Worm (Caenorhabditis elegans) whole organism, late embryonic: ENCODE results near the gene srz-63.

ENCODE experiments used
- C08G9.2 ChIP-seq: sonication (generic microtip); optimal IDR thresholded peaks from 2 replicates; lab custom pipeline; 2016; ENCODE audit warnings: mild to moderate bottlenecking, missing genetic modification characterization, moderate library complexity, missing compliant biosample characterization
- C38D4.7 ChIP-seq: fragments of 200-800 bp; sonication (Bioruptor generic); optimal IDR thresholded peaks from 2 replicates; lab custom pipeline; 2018; ENCODE audit warnings: mild to moderate bottlenecking, missing genetic modification characterization, moderate library complexity, missing compliant biosample characterization
- K09A11.1 ChIP-seq: sonication (generic microtip); optimal IDR thresholded peaks from 2 replicates; lab custom pipeline; 2017; ENCODE audit warnings: antibody characterized with exemption, mild to moderate bottlenecking, missing genetic modification characterization, missing compliant biosample characterization; ENCODE audit not compliant: insufficient read depth
- T23F11.4 ChIP-seq: fragments of 200-800 bp; sonication (Bioruptor generic); optimal IDR thresholded peaks from 2 replicates; lab custom pipeline; 2018; ENCODE audit warnings: mild to moderate bottlenecking, missing genetic modification characterization, missing compliant biosample characterization
- Y22D7AL.16 ChIP-seq: sonication (generic microtip); optimal IDR thresholded peaks from 2 replicates; lab custom pipeline; 2016; ENCODE audit warnings: missing genetic modification characterization, missing compliant biosample characterization
- ceh-14 ChIP-seq: sonication (generic microtip); optimal IDR thresholded peaks from 2 replicates; lab custom pipeline; 2016; ENCODE audit warnings: missing genotype, missing genetic modification characterization, missing compliant biosample characterization
- ceh-18 ChIP-seq: sonication (generic microtip); optimal IDR thresholded peaks from 2 replicates; lab custom pipeline; 2016; ENCODE audit warnings: missing genetic modification characterization, missing compliant biosample characterization
- ceh-19 ChIP-seq: fragments of 200-800 bp; sonication (Bioruptor generic); optimal IDR thresholded peaks from 2 replicates; lab custom pipeline; 2018; ENCODE audit warnings: mild to moderate bottlenecking, missing genetic modification characterization, missing compliant biosample characterization
- ceh-24 ChIP-seq: sonication (generic microtip); optimal IDR thresholded peaks from 2 replicates; lab custom pipeline; 2016; ENCODE audit warnings: mild to moderate bottlenecking, missing genetic modification characterization, missing compliant biosample characterization
- ceh-30 ChIP-seq: fragments of 150-350 bp; optimal IDR thresholded peaks from 2 replicates; lab custom pipeline; 2014; ENCODE audit warnings: missing biosample characterization, missing genetic modification characterization
- ceh-31 ChIP-seq: sonication (generic microtip); optimal IDR thresholded peaks from 2 replicates; lab custom pipeline; 2016; ENCODE audit warnings: missing genetic modification characterization, missing compliant biosample characterization
- dmd-4 ChIP-seq: sonication (generic microtip); optimal IDR thresholded peaks from 2 replicates; lab custom pipeline; 2016; ENCODE audit warnings: borderline replicate concordance, missing genetic modification characterization, missing compliant biosample characterization
- elt-2 ChIP-seq: sonication (generic microtip); optimal IDR thresholded peaks from 2 replicates; lab custom pipeline; 2016; ENCODE audit warnings: missing genetic modification reagents, missing genetic modification characterization, missing compliant biosample characterization
- eyg-1 ChIP-seq: sonication (generic microtip); optimal IDR thresholded peaks from 2 replicates; lab custom pipeline; 2016; ENCODE audit warnings: missing genotype, missing genetic modification characterization, missing compliant biosample characterization
- fkh-6 ChIP-seq: sonication (generic microtip); optimal IDR thresholded peaks from 2 replicates; lab custom pipeline; 2016; ENCODE audit warnings: missing genetic modification characterization, missing compliant biosample characterization
- gmeb-2 ChIP-seq: sonication (generic microtip); optimal IDR thresholded peaks from 2 replicates; lab custom pipeline; 2016; ENCODE audit warnings: missing genetic modification characterization, inconsistent platforms, missing compliant biosample characterization
- hlh-30 ChIP-seq: sonication (generic microtip); optimal IDR thresholded peaks from 2 replicates; lab custom pipeline; 2017; ENCODE audit warnings: antibody characterized with exemption, missing genetic modification characterization, missing compliant biosample characterization; ENCODE audit not compliant: insufficient read depth
- hlh-6 ChIP-seq: sonication (generic microtip); optimal IDR thresholded peaks from 2 replicates; lab custom pipeline; 2016; ENCODE audit warnings: missing genotype, missing genetic modification characterization, missing compliant biosample characterization
- madf-2 ChIP-seq: sonication (generic microtip); optimal IDR thresholded peaks from 2 replicates; lab custom pipeline; 2017; ENCODE audit warnings: missing genetic modification characterization, missing compliant biosample characterization
- mec-3 ChIP-seq: sonication (generic microtip); optimal IDR thresholded peaks from 2 replicates; lab custom pipeline; 2016; ENCODE audit warnings: borderline replicate concordance, missing genetic modification characterization, missing compliant biosample characterization
- nhr-232 ChIP-seq: sonication (generic microtip); optimal IDR thresholded peaks from 2 replicates; lab custom pipeline; 2016; ENCODE audit warnings: missing genetic modification characterization, missing compliant biosample characterization
- npax-4 ChIP-seq: sonication (generic microtip); optimal IDR thresholded peaks from 2 replicates; lab custom pipeline; 2016; ENCODE audit warnings: missing genetic modification characterization, missing compliant biosample characterization
- odd-2 ChIP-seq: sonication (generic microtip); optimal IDR thresholded peaks from 2 replicates; lab custom pipeline; 2017; ENCODE audit warnings: antibody characterized with exemption, mild to moderate bottlenecking, missing genetic modification characterization, missing compliant biosample characterization
- pag-3 ChIP-seq: sonication (generic microtip); optimal IDR thresholded peaks from 2 replicates; lab custom pipeline; 2016; ENCODE audit warnings: missing compliant biosample characterization, missing genetic modification characterization, borderline replicate concordance
- pat-9 ChIP-seq: fragments of 200-800 bp; sonication (Bioruptor generic); optimal IDR thresholded peaks from 2 replicates; lab custom pipeline; 2018; ENCODE audit warnings: mild to moderate bottlenecking, missing genetic modification characterization, moderate library complexity, missing compliant biosample characterization
- pha-4 ChIP-seq: fragments of 150-350 bp; optimal IDR thresholded peaks from 2 replicates; lab custom pipeline; 2018; ENCODE audit warnings: missing biosample characterization, missing genetic modification reagents, missing genetic modification characterization
- ref-2 ChIP-seq: sonication (generic microtip); optimal IDR thresholded peaks from 2 replicates; lab custom pipeline; 2016; ENCODE audit warnings: missing genetic modification characterization, missing compliant biosample characterization
- rnt-1 ChIP-seq: sonication (generic microtip); optimal IDR thresholded peaks from 2 replicates; lab custom pipeline; 2016; ENCODE audit warnings: missing genetic modification characterization, missing compliant biosample characterization
- sdc-2 ChIP-seq: sonication (generic microtip); optimal IDR thresholded peaks from 2 replicates; lab custom pipeline; 2016; ENCODE audit warnings: missing genotype, missing genetic modification characterization, missing compliant biosample characterization
- sox-4 ChIP-seq: sonication (generic microtip); optimal IDR thresholded peaks from 2 replicates; lab custom pipeline; 2017; ENCODE audit warnings: mild to moderate bottlenecking, missing genetic modification characterization, inconsistent platforms, missing compliant biosample characterization
- syd-9 ChIP-seq: sonication (generic microtip); optimal IDR thresholded peaks from 2 replicates; lab custom pipeline; 2016; ENCODE audit warnings: mild to moderate bottlenecking, missing genetic modification characterization, moderate library complexity, missing compliant biosample characterization
- tbx-2 ChIP-seq: sonication (generic microtip); optimal IDR thresholded peaks from 2 replicates; lab custom pipeline; 2016; ENCODE audit warnings: missing genetic modification characterization, missing compliant biosample characterization
- unc-3 ChIP-seq, 2 experiments: fragments of 200-800 bp in 1 of 2; sonication (Bioruptor generic) in 1 of 2; sonication (generic microtip) in 1 of 2; conservative IDR thresholded peaks in 1 of 2; optimal IDR thresholded peaks in 1 of 2; 2 replicates each; pipeline versions ENCODE4 v1.3.6 to Lab custom; 2016 to 2022; ENCODE audit warnings: missing compliant biosample characterization in 2 of 2, missing genetic modification characterization in 2 of 2, missing genetic modification reagents in 1 of 2
- unc-86 ChIP-seq: sonication (generic microtip); optimal IDR thresholded peaks from 2 replicates; lab custom pipeline; 2016; ENCODE audit warnings: missing genetic modification characterization, missing compliant biosample characterization
- zip-5 ChIP-seq: sonication (generic microtip); optimal IDR thresholded peaks from 2 replicates; lab custom pipeline; 2016; ENCODE audit warnings: missing genetic modification characterization, missing compliant biosample characterization

The srz-63 gene

ce11 chrII:1297697-1298093 is 19.2 kb downstream of the srz-63 start:
- TF ChIP-seq elt-2 (tag; lab: Kevin White, UChicago) (peak; percentile 56), ceh-19 (no peak)

DNA sequence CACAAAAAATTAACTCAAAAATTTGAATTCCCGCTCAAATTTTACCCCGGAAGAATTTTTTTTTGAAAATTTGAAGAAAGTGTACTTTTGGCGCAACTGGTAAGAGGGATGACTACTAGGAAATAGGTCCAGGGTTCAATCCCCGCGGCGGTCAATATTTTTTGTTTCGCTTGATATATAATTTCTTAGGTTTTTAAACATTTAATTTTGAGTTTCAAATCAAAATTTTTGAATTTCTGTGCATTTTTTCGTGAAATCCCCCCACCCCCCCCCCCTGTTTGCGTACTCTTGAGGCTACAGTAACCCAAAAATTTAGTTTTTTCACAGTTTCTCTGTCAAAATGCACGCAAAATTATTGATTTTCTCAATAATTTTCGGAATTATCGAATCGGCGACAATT is 19.7 kb downstream of the srz-63 start, which contains the start of gene Y57G7A.1:
Gene Y57G7A.1, plus strand, starts transcription at position 301 of the 400 bp plus-strand sequence.
- TF ChIP-seq dmd-4 (tag; lab: Kevin White, UChicago) (no peak), npax-4 (tag; lab: Kevin White, UChicago) (no peak), ceh-24 (tag; lab: Kevin White, UChicago) (no peak), odd-2 (no peak), pha-4 (tag; lab: Kevin White, UChicago) (no peak), madf-2 (tag; lab: Kevin White, UChicago) (no peak), gmeb-2 (no peak), ceh-30 (tag; lab: Kevin White, UChicago) (no peak), sox-4 (tag; lab: Kevin White, UChicago) (no peak), fkh-6 (tag; lab: Kevin White, UChicago) (no peak), nhr-232 (tag; lab: Kevin White, UChicago) (no peak), K09A11.1 (no peak), zip-5 (tag; lab: Kevin White, UChicago) (no peak), ref-2 (tag; lab: Kevin White, UChicago) (no peak), hlh-30 (no peak), hlh-6 (no peak), rnt-1 (tag; lab: Kevin White, UChicago) (no peak), pag-3 (no peak)

ce11 chrII:1301554-1301953 is 23.1 kb downstream of the srz-63 start, which contains the start of gene glb-31:
TSS of gene glb-31 (minus strand) at chrII:1301654.
- TF ChIP-seq pat-9 (tag; lab: Kevin White, UChicago) (no peak), syd-9 (tag; lab: Kevin White, UChicago) (no peak), npax-4 (tag; lab: Kevin White, UChicago) (no peak), tbx-2 (tag; lab: Kevin White, UChicago) (no peak), Y22D7AL.16 (tag; lab: Kevin White, UChicago) (no peak), ceh-30 (tag; lab: Kevin White, UChicago) (no peak), pag-3 (no peak), mec-3 (tag; lab: Kevin White, UChicago) (no peak), rnt-1 (tag; lab: Kevin White, UChicago) (no peak), unc-3 (GFP tag; conservative IDR thresholded peaks at IDR 0.05; lab: Robert Waterston, UW) (no peak), unc-3 (tag; optimal IDR thresholded peaks at IDR 0.05; lab: Kevin White, UChicago) (no peak), madf-2 (tag; lab: Kevin White, UChicago) (no peak), K09A11.1 (no peak), sdc-2 (tag; lab: Kevin White, UChicago) (no peak), pha-4 (tag; lab: Kevin White, UChicago) (no peak), ceh-31 (tag; lab: Kevin White, UChicago) (no peak), ceh-14 (tag; lab: Kevin White, UChicago) (no peak), elt-2 (tag; lab: Kevin White, UChicago) (no peak), odd-2 (no peak), C08G9.2 (tag; lab: Kevin White, UChicago) (no peak), unc-86 (tag; lab: Kevin White, UChicago) (no peak)

ce11 chrII:1306036-1306435 is 27.6 kb downstream of the srz-63 start, which contains the start of gene emc-2:
TSS of gene emc-2 (minus strand) at chrII:1306136.
- TF ChIP-seq eyg-1 (tag; lab: Kevin White, UChicago): no peak
- TF ChIP-seq odd-2: no peak
- no peak for TF ChIP-seq elt-2 (tag; lab: Kevin White, UChicago)
- no peak for TF ChIP-seq ceh-19
- no peak for TF ChIP-seq ceh-18 (tag; lab: Kevin White, UChicago)
- no peak for TF ChIP-seq gmeb-2
- TF ChIP-seq ceh-24 (tag; lab: Kevin White, UChicago): no peak
- no peak for TF ChIP-seq rnt-1 (tag; lab: Kevin White, UChicago)
- TF ChIP-seq unc-86 (tag; lab: Kevin White, UChicago): no peak
- TF ChIP-seq T23F11.4 (GFP tag; lab: Kevin White, UChicago): no peak
- no peak for TF ChIP-seq C38D4.7 (GFP tag; lab: Kevin White, UChicago)
- TF ChIP-seq, all 69 proteins: peak for 0
